Fruit fly (Drosophila melanogaster): Measurements from ENCODE around the gene Hsdl2.

- no peak for TF ChIP-seq fd59A (GFP tag; optimal IDR thresholded peaks at IDR 0.05)
- TF ChIP-seq CG15336 (GFP tag; IDR thresholded peaks at IDR 0.05) = no peak
- no peak for TF ChIP-seq CG6854 (GFP tag; optimal IDR thresholded peaks at IDR 0.05)
- TF ChIP-seq cyc (GFP tag; optimal IDR thresholded peaks at IDR 0.05) = no peak
- no peak for TF ChIP-seq Smox (GFP tag; optimal IDR thresholded peaks at IDR 0.05)
- TF ChIP-seq CG3032 (tag; optimal IDR thresholded peaks at IDR 0.05) = no peak
- TF ChIP-seq net (GFP tag; optimal IDR thresholded peaks at IDR 0.05) = no peak
These were observed 17.2 kb upstream of the Hsdl2 start, which contains the start of gene Mlc1 for dm6 chr3R:27660127-27660579.
